Fruit fly (Drosophila melanogaster) whole organism, embryonic: Measurements from ENCODE around the gene dlg1.

Source experiments
- Bgb ChIP-seq: fragments of 200-800 bp; sonication (Bioruptor generic); IDR thresholded peaks from 2 replicates; pipeline ENCODE4 v1.3.6; 2022; ENCODE audit warnings: missing biosample characterization, missing genetic modification characterization; ENCODE audit not compliant: partially characterized antibody
- BtbVII ChIP-seq: fragments of 200-800 bp; sonication (Bioruptor generic); optimal IDR thresholded peaks from 3 replicates; lab custom pipeline; 2017; ENCODE audit warnings: missing biosample characterization, mild to moderate bottlenecking, missing genetic modification characterization
- CG10431 ChIP-seq: fragments of 200-800 bp; sonication (Bioruptor generic); optimal IDR thresholded peaks from 3 replicates; lab custom pipeline; 2018; ENCODE audit warnings: missing biosample characterization, mild to moderate bottlenecking, missing genetic modification characterization
- CG11696 ChIP-seq: fragments of 200-800 bp; sonication (Bioruptor generic); IDR thresholded peaks from 2 replicates; pipeline ENCODE4 v1.3.6; 2022; ENCODE audit warnings: missing biosample characterization, missing genetic modification characterization
- CG12071 ChIP-seq: fragments of 200-800 bp; sonication (Bioruptor generic); optimal IDR thresholded peaks from 3 replicates; lab custom pipeline; 2018; ENCODE audit warnings: missing biosample characterization, mild to moderate bottlenecking, missing genetic modification characterization
- CG14014 ChIP-seq: fragments of 200-800 bp; sonication (Bioruptor generic); IDR thresholded peaks from 2 replicates; pipeline ENCODE4 v1.3.6; 2022; ENCODE audit warnings: missing biosample characterization, missing genetic modification characterization
- CG15269 ChIP-seq: fragments of 200-800 bp; sonication (Bioruptor generic); optimal IDR thresholded peaks from 2 replicates; lab custom pipeline; 2018; ENCODE audit warnings: missing biosample characterization, mild to moderate bottlenecking, missing genetic modification characterization, moderate library complexity
- CG16863 ChIP-seq: fragments of 200-800 bp; sonication (Bioruptor generic); optimal IDR thresholded peaks from 3 replicates; lab custom pipeline; 2016; ENCODE audit warnings: missing biosample characterization, missing genetic modification characterization
- CG17568 ChIP-seq: fragments of 200-800 bp; sonication (Bioruptor generic); optimal IDR thresholded peaks from 2 replicates; lab custom pipeline; 2018; ENCODE audit warnings: missing biosample characterization, mild to moderate bottlenecking, missing genetic modification characterization, moderate library complexity
- CG17829 ChIP-seq: fragments of 200-800 bp; optimal IDR thresholded peaks from 2 replicates; lab custom pipeline; 2019; ENCODE audit warnings: missing biosample characterization, mild to moderate bottlenecking, missing genetic modification characterization, moderate library complexity
- CG1792 ChIP-seq: fragments of 200-800 bp; sonication (Bioruptor generic); optimal IDR thresholded peaks from 2 replicates; lab custom pipeline; 2016; ENCODE audit warnings: missing biosample characterization, missing genetic modification characterization
- CG18599 ChIP-seq: fragments of 200-800 bp; sonication (Bioruptor generic); optimal IDR thresholded peaks from 3 replicates; lab custom pipeline; 2017; ENCODE audit warnings: missing biosample characterization, missing genetic modification characterization, mild to moderate bottlenecking, moderate library complexity, missing genetic modification reagents
- CG2129 ChIP-seq: fragments of 200-800 bp; sonication (Bioruptor generic); IDR thresholded peaks from 2 replicates; pipeline ENCODE4 v1.3.6; 2022; ENCODE audit warnings: missing biosample characterization, missing genetic modification characterization; ENCODE audit not compliant: partially characterized antibody
- CG30431 ChIP-seq: fragments of 200-800 bp; sonication (Bioruptor generic); optimal IDR thresholded peaks from 2 replicates; lab custom pipeline; 2017; ENCODE audit warnings: missing biosample characterization, missing genetic modification characterization
- CG31388 ChIP-seq: fragments of 200-800 bp; sonication (Bioruptor generic); optimal IDR thresholded peaks from 2 replicates; lab custom pipeline; 2016; ENCODE audit warnings: missing biosample characterization, missing genetic modification characterization
- CG3163 ChIP-seq: fragments of 200-800 bp; sonication (Bioruptor generic); optimal IDR thresholded peaks from 3 replicates; lab custom pipeline; 2016; ENCODE audit warnings: missing biosample characterization, missing genetic modification characterization
- CG3281 ChIP-seq: fragments of 200-800 bp; sonication (Bioruptor generic); optimal IDR thresholded peaks from 3 replicates; lab custom pipeline; 2017; ENCODE audit warnings: missing biosample characterization, mild to moderate bottlenecking, missing genetic modification characterization
- CG4360 ChIP-seq: fragments of 200-800 bp; sonication (Bioruptor generic); IDR thresholded peaks from 2 replicates; pipeline ENCODE4 v1.3.6; 2022; ENCODE audit warnings: missing biosample characterization, missing genetic modification characterization
- CG4707 ChIP-seq: fragments of 200-800 bp; sonication (Bioruptor generic); optimal IDR thresholded peaks from 2 replicates; lab custom pipeline; 2018; ENCODE audit warnings: missing biosample characterization, mild to moderate bottlenecking, missing genetic modification characterization, moderate library complexity
- CG5180 ChIP-seq: fragments of 200-800 bp; sonication (Bioruptor generic); optimal IDR thresholded peaks from 3 replicates; lab custom pipeline; 2017; ENCODE audit warnings: missing biosample characterization, missing genetic modification characterization, mild to moderate bottlenecking, moderate library complexity, missing genetic modification reagents
- CG6689 ChIP-seq: fragments of 200-800 bp; sonication (Bioruptor generic); IDR thresholded peaks from 2 replicates; pipeline ENCODE4 v1.3.6; 2022; ENCODE audit warnings: missing biosample characterization, missing genetic modification characterization
- CG7372 ChIP-seq: fragments of 200-800 bp; sonication (Bioruptor generic); IDR thresholded peaks from 2 replicates; pipeline ENCODE4 v1.3.6; 2022; ENCODE audit warnings: missing biosample characterization, missing genetic modification characterization
- CG7556 ChIP-seq: fragments of 200-800 bp; sonication (Bioruptor generic); optimal IDR thresholded peaks from 2 replicates; lab custom pipeline; 2017; ENCODE audit warnings: missing biosample characterization, mild to moderate bottlenecking, missing genetic modification characterization
- CG8388 ChIP-seq: fragments of 200-800 bp; sonication (Bioruptor generic); optimal IDR thresholded peaks from 2 replicates; lab custom pipeline; 2019; ENCODE audit warnings: missing biosample characterization, mild to moderate bottlenecking, missing genetic modification characterization, moderate library complexity
- CG9876 ChIP-seq: fragments of 200-800 bp; sonication (Bioruptor generic); optimal IDR thresholded peaks from 2 replicates; lab custom pipeline; 2016; ENCODE audit warnings: missing biosample characterization, missing genetic modification characterization
- Dp ChIP-seq: fragments of 200-800 bp; sonication (Bioruptor generic); optimal IDR thresholded peaks from 2 replicates; lab custom pipeline; 2018; ENCODE audit warnings: missing biosample characterization, mild to moderate bottlenecking, missing genetic modification characterization, moderate library complexity
- HLHmδ ChIP-seq: fragments of 200-800 bp; sonication (Bioruptor generic); optimal IDR thresholded peaks from 2 replicates; lab custom pipeline; 2018; ENCODE audit warnings: missing biosample characterization, mild to moderate bottlenecking, missing genetic modification characterization, moderate library complexity
- Hand ChIP-seq: fragments of 200-800 bp; sonication (Bioruptor generic); optimal IDR thresholded peaks from 2 replicates; lab custom pipeline; 2017; ENCODE audit warnings: mild to moderate bottlenecking, missing biosample characterization, missing genetic modification reagents, missing genetic modification characterization
- MBD-R2 ChIP-seq: fragments of 200-800 bp; sonication (Bioruptor generic); IDR thresholded peaks from 2 replicates; pipeline ENCODE4 v1.3.6; 2022; ENCODE audit warnings: missing biosample characterization, missing genetic modification characterization
- MTF-1 ChIP-seq: fragments of 200-800 bp; sonication (Bioruptor generic); optimal IDR thresholded peaks from 2 replicates; lab custom pipeline; 2018; ENCODE audit warnings: missing biosample characterization, mild to moderate bottlenecking, missing genetic modification characterization, borderline replicate concordance
- Meics ChIP-seq: fragments of 200-800 bp; sonication (Bioruptor generic); optimal IDR thresholded peaks from 2 replicates; lab custom pipeline; 2017; ENCODE audit warnings: missing biosample characterization, mild to moderate bottlenecking, missing genetic modification characterization
- NK7.1 ChIP-seq: fragments of 200-800 bp; sonication (Bioruptor generic); optimal IDR thresholded peaks from 3 replicates; lab custom pipeline; 2016; ENCODE audit warnings: missing biosample characterization, missing genetic modification characterization
- Ssrp ChIP-seq: fragments of 200-800 bp; sonication (Bioruptor generic); optimal IDR thresholded peaks from 2 replicates; lab custom pipeline; 2018; ENCODE audit warnings: missing biosample characterization, mild to moderate bottlenecking, missing genetic modification characterization, moderate library complexity
- TFAM ChIP-seq: fragments of 200-800 bp; sonication (Bioruptor generic); optimal IDR thresholded peaks from 2 replicates; lab custom pipeline; 2017; ENCODE audit warnings: missing biosample characterization, missing genetic modification characterization, inconsistent platforms
- Vsx1 ChIP-seq: fragments of 200-800 bp; sonication (Bioruptor generic); optimal IDR thresholded peaks from 2 replicates; lab custom pipeline; 2017; ENCODE audit warnings: missing biosample characterization, mild to moderate bottlenecking, missing genetic modification characterization, missing genetic modification reagents
- al ChIP-seq: fragments of 200-800 bp; sonication (Bioruptor generic); IDR thresholded peaks from 2 replicates; pipeline ENCODE4 v1.3.6; 2022; ENCODE audit warnings: missing biosample characterization, missing genetic modification characterization
- chinmo ChIP-seq: fragments of 200-800 bp; sonication (Bioruptor generic); IDR thresholded peaks from 4 replicates; pipeline ENCODE4 v1.3.6; 2022; ENCODE audit warnings: missing biosample characterization, missing genetic modification characterization; ENCODE audit not compliant: partially characterized antibody
- fd3F ChIP-seq: fragments of 200-800 bp; sonication (Bioruptor generic); optimal IDR thresholded peaks from 2 replicates; lab custom pipeline; 2018; ENCODE audit warnings: missing biosample characterization, mild to moderate bottlenecking, missing genetic modification characterization, moderate library complexity
- fd96Cb ChIP-seq: fragments of 200-800 bp; sonication (Bioruptor generic); optimal IDR thresholded peaks from 2 replicates; lab custom pipeline; 2018; ENCODE audit warnings: missing biosample characterization, mild to moderate bottlenecking, missing genetic modification characterization, moderate library complexity
- ftz-f1 ChIP-seq: fragments of 200-800 bp; sonication (Bioruptor generic); optimal IDR thresholded peaks from 2 replicates; lab custom pipeline; 2016; ENCODE audit warnings: missing biosample characterization, missing genetic modification characterization
- gt ChIP-seq: fragments of 200-800 bp; sonication (Bioruptor generic); IDR thresholded peaks from 2 replicates; pipeline ENCODE4 v1.3.6; 2022; ENCODE audit warnings: missing biosample characterization, missing genetic modification characterization
- lov ChIP-seq, 2 experiments: fragments of 200-800 bp in 1 of 2; fragments of >200 bp in 1 of 2; sonication (Bioruptor generic) in 1 of 2; IDR thresholded peaks in 1 of 2; optimal IDR thresholded peaks in 1 of 2; 2 replicates in 1 of 2; 3 replicates in 1 of 2; pipeline versions ENCODE4 v1.3.6 to Lab custom; 2017 to 2022; ENCODE audit warnings: missing biosample characterization in 1 of 2, missing genetic modification characterization in 1 of 2
- p53 ChIP-seq: fragments of 200-800 bp; sonication (Bioruptor generic); optimal IDR thresholded peaks from 2 replicates; lab custom pipeline; 2016; ENCODE audit warnings: missing biosample characterization, missing genetic modification characterization
- peb ChIP-seq: fragments of 200-800 bp; sonication (Bioruptor generic); IDR thresholded peaks from 2 replicates; pipeline ENCODE4 v1.3.6; 2022; ENCODE audit warnings: missing biosample characterization, missing genetic modification characterization
- slou ChIP-seq: fragments of 200-800 bp; sonication (Bioruptor generic); optimal IDR thresholded peaks from 3 replicates; lab custom pipeline; 2016; ENCODE audit warnings: missing biosample characterization, missing genetic modification characterization
- tio ChIP-seq: fragments of 200-800 bp; sonication (Bioruptor generic); optimal IDR thresholded peaks from 2 replicates; lab custom pipeline; 2017; ENCODE audit warnings: missing biosample characterization, missing genetic modification characterization, inconsistent platforms
- trh ChIP-seq: fragments of 200-800 bp; sonication (Bioruptor generic); optimal IDR thresholded peaks from 2 replicates; lab custom pipeline; 2016; ENCODE audit warnings: missing biosample characterization, missing genetic modification characterization
- unc-4 ChIP-seq: fragments of 200-800 bp; sonication (Bioruptor generic); IDR thresholded peaks from 2 replicates; pipeline ENCODE4 v1.3.6; 2022; ENCODE audit warnings: missing biosample characterization, missing genetic modification characterization; ENCODE audit not compliant: partially characterized antibody
- z ChIP-seq: fragments of 200-800 bp; sonication (Bioruptor generic); IDR thresholded peaks from 3 replicates; pipeline ENCODE4 v1.3.6; 2022; ENCODE audit warnings: missing biosample characterization, missing genetic modification characterization

dlg1 gene

dm6 chrX:11423277-11423717, 53.8 kb downstream of the dlg1 start (continued):
- TF ChIP-seq CG4707 (GFP tag; lab: Kevin White, UChicago) (peak; percentile 56), CG7372 (GFP tag; lab: Robert Waterston, UW) (peak; percentile 90), al (GFP tag; lab: Robert Waterston, UW) (peak; percentile 86), CG14014 (GFP tag; lab: Robert Waterston, UW) (peak; percentile 91), ftz-f1 (GFP tag; lab: Kevin White, UChicago) (peak; percentile 55), CG17829 (tag; lab: Kevin White, UChicago) (peak; percentile 74), CG6689 (GFP tag; lab: Robert Waterston, UW) (peak; percentile 87), CG12071 (GFP tag; lab: Kevin White, UChicago) (peak; percentile 87), CG11696 (GFP tag; lab: Robert Waterston, UW) (peak; percentile 64; the same call in 1 of the 2 replicates), Vsx1 (GFP tag; lab: Kevin White, UChicago) (peak; percentile 65), Meics (GFP tag; lab: Kevin White, UChicago) (peak; percentile 93), NK7.1 (GFP tag; lab: Kevin White, UChicago) (peak; percentile 88), trh (GFP tag; lab: Kevin White, UChicago) (peak; percentile 58), CG17568 (peak; percentile 81), MTF-1 (peak; percentile 57), CG30431 (peak; percentile 69), TFAM (GFP tag; lab: Kevin White, UChicago) (peak; percentile 7), CG1792 (peak; percentile 86), chinmo (GFP tag; lab: Robert Waterston, UW) (peak; percentile 86; the same call in 3 of the 4 replicates), CG4360 (GFP tag; lab: Robert Waterston, UW) (0 out of 2 replicates have a peak, but pooled peaks have one; percentile 15), CG31388 (peak; percentile 60), Bgb (no peak), z (0 out of 3 replicates have a peak, but pooled peaks have one; percentile 20), CG8388 (GFP tag; lab: Kevin White, UChicago) (peak; percentile 74), MBD-R2 (peak; percentile 77), CG3163 (GFP tag; lab: Kevin White, UChicago) (peak; percentile 74), Ssrp (peak; percentile 74), peb (peak; percentile 53; the same call in 1 of the 2 replicates), CG18599 (GFP tag; lab: Kevin White, UChicago) (peak; percentile 94), HLHmδ (GFP tag; lab: Kevin White, UChicago) (no peak), CG10431 (no peak), CG5180 (GFP tag; lab: Kevin White, UChicago) (peak; percentile 75), unc-4 (no peak), CG15269 (tag; lab: Kevin White, UChicago) (peak; percentile 94), BtbVII (GFP tag; lab: Kevin White, UChicago) (peak; percentile 92), p53 (GFP tag; lab: Kevin White, UChicago) (peak; percentile 62), fd3F (GFP tag; lab: Kevin White, UChicago) (peak; percentile 90), CG3281 (GFP tag; lab: Kevin White, UChicago) (peak; percentile 93), CG7556 (peak; percentile 93), CG16863 (GFP tag; lab: Kevin White, UChicago) (peak; percentile 83), slou (GFP tag; lab: Kevin White, UChicago) (peak; percentile 76), CG9876 (GFP tag; lab: Kevin White, UChicago) (peak; percentile 80), gt (no peak), lov (optimal IDR thresholded peaks at IDR 0.05; lab: Kevin White, UChicago) (no peak), lov (GFP tag; IDR thresholded peaks at IDR 0.05; lab: Robert Waterston, UW) (peak; percentile 82; the same call in 2 of the 3 replicates), Hand (GFP tag; lab: Kevin White, UChicago) (peak; percentile 88), Dp (no peak), tio (GFP tag; lab: Kevin White, UChicago) (peak; percentile 89), fd96Cb (tag; lab: Kevin White, UChicago) (peak; percentile 80), CG2129 (GFP tag; lab: Robert Waterston, UW) (no peak)
